Fruit fly (Drosophila melanogaster): ENCODE measurements around the gene ase.

Gene ase

dm6 chrX:456959-457358 lies 3.6 kb upstream of the ase start:
- TF ChIP-seq D19B (GFP tag; optimal IDR thresholded peaks at IDR 0.05) = no peak
- TF ChIP-seq ase (GFP tag; IDR thresholded peaks at IDR 0.05) = 0 out of 3 replicates have a peak, but pooled peaks have one; percentile 59
- TF ChIP-seq CG1832 (GFP tag; optimal IDR thresholded peaks at IDR 0.05) = peak; percentile 63
- TF ChIP-seq CG14860 (GFP tag; IDR thresholded peaks at IDR 0.05; ENCODE audit: partially characterized antibody) = no peak
- TF ChIP-seq GATAe (GFP tag; conservative IDR thresholded peaks at IDR 0.05) = no peak
- TF ChIP-seq Hmr (GFP tag; optimal IDR thresholded peaks at IDR 0.05) = no peak
- TF ChIP-seq ato (GFP tag; IDR thresholded peaks at IDR 0.05; ENCODE audit: partially characterized antibody) = no peak
- no peak for TF ChIP-seq chm (GFP tag; IDR thresholded peaks at IDR 0.05)
- TF ChIP-seq Ravus (GFP tag; IDR thresholded peaks at IDR 0.05) = no peak
- 0 out of 3 replicates have a peak, but pooled peaks have one; percentile 23 for TF ChIP-seq CG6791 (GFP tag; IDR thresholded peaks at IDR 0.05; ENCODE audit: partially characterized antibody)
- TF ChIP-seq CG5180 (GFP tag; optimal IDR thresholded peaks at IDR 0.05) = no peak
- TF ChIP-seq CG18262 (tag; optimal IDR thresholded peaks at IDR 0.05) = no peak
- TF ChIP-seq Stat92E (GFP tag; optimal IDR thresholded peaks at IDR 0.05) = no peak
- no peak for TF ChIP-seq dimm (GFP tag; IDR thresholded peaks at IDR 0.05)
- TF ChIP-seq HLHmδ (GFP tag; optimal IDR thresholded peaks at IDR 0.05) = peak; percentile 42
- no peak for TF ChIP-seq fru (optimal IDR thresholded peaks at IDR 0.05)
- TF ChIP-seq CrebB (tag; optimal IDR thresholded peaks at IDR 0.05) = no peak
- TF ChIP-seq ac (GFP tag; optimal IDR thresholded peaks at IDR 0.05) = peak; percentile 81
- no peak for TF ChIP-seq grau (tag; optimal IDR thresholded peaks at IDR 0.05)
- no peak for TF ChIP-seq Dfd (GFP tag; optimal IDR thresholded peaks at IDR 0.05)
- no peak for TF ChIP-seq CG10267 (tag; optimal IDR thresholded peaks at IDR 0.05)
- TF ChIP-seq pros (GFP tag; optimal IDR thresholded peaks at IDR 0.05) = peak; percentile 85
- TF ChIP-seq CG43689 (GFP tag; IDR thresholded peaks at IDR 0.05) = no peak
- TF ChIP-seq ind (GFP tag; optimal IDR thresholded peaks at IDR 0.05) = no peak
- no peak for TF ChIP-seq Neu2 (GFP tag; optimal IDR thresholded peaks at IDR 0.05; ENCODE audit: borderline replicate concordance)
- no peak for TF ChIP-seq zfh2 (GFP tag; optimal IDR thresholded peaks at IDR 0.05)
- no peak for TF ChIP-seq Mad (GFP tag; optimal IDR thresholded peaks at IDR 0.05)
- no peak for TF ChIP-seq vnd (GFP tag; IDR thresholded peaks at IDR 0.05; ENCODE audit: partially characterized antibody)
- TF ChIP-seq H15 (GFP tag; IDR thresholded peaks at IDR 0.05) = no peak
- no peak for TF ChIP-seq br (optimal IDR thresholded peaks at IDR 0.05)
- no peak for TF ChIP-seq tx (GFP tag; optimal IDR thresholded peaks at IDR 0.05)
- TF ChIP-seq ERR (GFP tag; optimal IDR thresholded peaks at IDR 0.05) = no peak
- no peak for TF ChIP-seq CG11398 (GFP tag; optimal IDR thresholded peaks at IDR 0.05)
- TF ChIP-seq Deaf1 (tag; optimal IDR thresholded peaks at IDR 0.05) = no peak
- TF ChIP-seq twi (tag; optimal IDR thresholded peaks at IDR 0.05) = peak; percentile 50
- TF ChIP-seq CG6813 (GFP tag; optimal IDR thresholded peaks at IDR 0.05) = no peak
- TF ChIP-seq CG8290 (GFP tag; optimal IDR thresholded peaks at IDR 0.05) = no peak
- TF ChIP-seq CG8290 (tag; optimal IDR thresholded peaks at IDR 0.05) = no peak
- TF ChIP-seq CG10321 (GFP tag; IDR thresholded peaks at IDR 0.05) = no peak

- peak; percentile 19 for TF ChIP-seq Spps (tag; optimal IDR thresholded peaks at IDR 0.05)
- TF ChIP-seq CG17328 (GFP tag; IDR thresholded peaks at IDR 0.05) = 0 out of 2 replicates have a peak, but pooled peaks have one; percentile 11
- peak; percentile 34 for TF ChIP-seq gcm (GFP tag; optimal IDR thresholded peaks at IDR 0.05)
- peak; percentile 26 for TF ChIP-seq CG1233 (GFP tag; optimal IDR thresholded peaks at IDR 0.05)
- TF ChIP-seq Ptx1 (GFP tag; IDR thresholded peaks at IDR 0.05) = no peak
- TF ChIP-seq Usf (GFP tag; optimal IDR thresholded peaks at IDR 0.05) = peak; percentile 10
- TF ChIP-seq Jarid2 (GFP tag; optimal IDR thresholded peaks at IDR 0.05) = no peak
- TF ChIP-seq CG31388 (GFP tag; optimal IDR thresholded peaks at IDR 0.05) = no peak
- peak; percentile 52 for TF ChIP-seq CG13775 (GFP tag; optimal IDR thresholded peaks at IDR 0.05)
- peak; percentile 63 for TF ChIP-seq phol (tag; optimal IDR thresholded peaks at IDR 0.05)
- TF ChIP-seq CG30431 (GFP tag; optimal IDR thresholded peaks at IDR 0.05) = peak; percentile 8
- TF ChIP-seq CG13123 (GFP tag; optimal IDR thresholded peaks at IDR 0.05) = no peak
- no peak for TF ChIP-seq ci (GFP tag; IDR thresholded peaks at IDR 0.05)
- TF ChIP-seq Atf3 (GFP tag; optimal IDR thresholded peaks at IDR 0.05) = no peak
- peak; percentile 8 for TF ChIP-seq bcd (GFP tag; optimal IDR thresholded peaks at IDR 0.05)
Measured at dm6 chrX:457803-458202, 2.7 kb upstream of the ase start.

Measured in whole organism, embryonic.